Worm (Caenorhabditis elegans): ENCODE measurements around the gene clec-9.

ce11 chrV:16713797-16714196 lies 7.3 kb upstream of the clec-9 start:
- peak in 1 of 2 experiments; percentile 93 for TF ChIP-seq unc-62 (GFP tag; optimal IDR thresholded peaks at IDR 0.05 in 1 of 2)
- TF ChIP-seq unc-62 (tag; optimal IDR thresholded peaks at IDR 0.05), result no peak
- no peak for TF ChIP-seq lin-39 (tag; optimal IDR thresholded peaks at IDR 0.05)
- TF ChIP-seq nhr-76 (tag; optimal IDR thresholded peaks at IDR 0.05), result no peak
- TF ChIP-seq nhr-6 (tag; optimal IDR thresholded peaks at IDR 0.05), result no peak
- no peak for TF ChIP-seq nhr-102 (tag; optimal IDR thresholded peaks at IDR 0.05)
- TF ChIP-seq nhr-77 (tag; optimal IDR thresholded peaks at IDR 0.05), result no peak
- TF ChIP-seq dmd-9 (GFP tag; IDR thresholded peaks at IDR 0.05), result no peak
- no peak for TF ChIP-seq ztf-7 (tag; optimal IDR thresholded peaks at IDR 0.05)
- TF ChIP-seq arid-1 (GFP tag; conservative IDR thresholded peaks at IDR 0.05), result no peak
- TF ChIP-seq ces-1 (GFP tag; optimal IDR thresholded peaks at IDR 0.05), result no peak
- no peak for TF ChIP-seq zip-11 (GFP tag; IDR thresholded peaks at IDR 0.05)
- TF ChIP-seq jun-1 (tag; optimal IDR thresholded peaks at IDR 0.05), result no peak
